Fruit fly (Drosophila melanogaster) whole organism, embryonic: ENCODE data around the gene Mtch.

Experiments
- Asciz ChIP-seq: fragments of 200-800 bp; sonication (Bioruptor generic); optimal IDR thresholded peaks from 2 replicates; lab custom pipeline; 2017; ENCODE audit warnings: missing biosample characterization, mild to moderate bottlenecking, missing genetic modification characterization, missing genetic modification reagents
- Atf3 ChIP-seq: fragments of 200-800 bp; sonication (Bioruptor generic); optimal IDR thresholded peaks from 3 replicates; lab custom pipeline; 2016; ENCODE audit warnings: missing biosample characterization, missing genetic modification characterization
- Awh ChIP-seq: fragments of 200-800 bp; sonication (Bioruptor generic); IDR thresholded peaks from 2 replicates; pipeline ENCODE4, ENCODE4 v1.3.6; 2022; ENCODE audit warnings: missing biosample characterization, missing genetic modification characterization
- Bteb2 ChIP-seq: fragments of 200-800 bp; sonication (Bioruptor generic); optimal IDR thresholded peaks from 2 replicates; lab custom pipeline; 2016; ENCODE audit warnings: missing biosample characterization, missing genetic modification characterization
- CG11504 ChIP-seq: fragments of 200-800 bp; sonication (Bioruptor generic); optimal IDR thresholded peaks from 3 replicates; lab custom pipeline; 2019; ENCODE audit warnings: missing biosample characterization, mild to moderate bottlenecking, missing genetic modification characterization, moderate library complexity
- CG12155 ChIP-seq: fragments of 200-800 bp; sonication (Bioruptor generic); optimal IDR thresholded peaks from 3 replicates; lab custom pipeline; 2016; ENCODE audit warnings: missing biosample characterization, missing genetic modification characterization
- CG12219 ChIP-seq: fragments of 200-800 bp; sonication (Bioruptor generic); optimal IDR thresholded peaks from 3 replicates; lab custom pipeline; 2018; ENCODE audit warnings: missing biosample characterization, mild to moderate bottlenecking, missing genetic modification characterization
- CG12391 ChIP-seq: fragments of 200-800 bp; sonication (Bioruptor generic); optimal IDR thresholded peaks from 3 replicates; lab custom pipeline; 2018; ENCODE audit warnings: missing biosample characterization, mild to moderate bottlenecking, missing genetic modification characterization, moderate library complexity
- CG1603 ChIP-seq: fragments of 200-800 bp; sonication (Bioruptor generic); optimal IDR thresholded peaks from 2 replicates; lab custom pipeline; 2019; ENCODE audit warnings: missing biosample characterization, mild to moderate bottlenecking, missing genetic modification characterization, moderate library complexity
- CG18764 ChIP-seq: fragments of 200-800 bp; sonication (Bioruptor generic); optimal IDR thresholded peaks from 3 replicates; lab custom pipeline; 2016; ENCODE audit warnings: missing biosample characterization, missing genetic modification characterization
- CG3281 ChIP-seq: fragments of 200-800 bp; sonication (Bioruptor generic); optimal IDR thresholded peaks from 3 replicates; lab custom pipeline; 2017; ENCODE audit warnings: missing biosample characterization, mild to moderate bottlenecking, missing genetic modification characterization
- CG3407 ChIP-seq: fragments of 200-800 bp; sonication (Bioruptor generic); optimal IDR thresholded peaks from 2 replicates; lab custom pipeline; 2018; ENCODE audit warnings: missing biosample characterization, mild to moderate bottlenecking, missing genetic modification characterization
- CG34376 ChIP-seq: fragments of 200-800 bp; sonication (Bioruptor generic); optimal IDR thresholded peaks from 2 replicates; lab custom pipeline; 2018; ENCODE audit warnings: missing biosample characterization, mild to moderate bottlenecking, missing genetic modification characterization
- CG4328 ChIP-seq: fragments of 200-800 bp; sonication (Bioruptor generic); optimal IDR thresholded peaks from 3 replicates; lab custom pipeline; 2017; ENCODE audit warnings: missing biosample characterization, missing genetic modification reagents, missing genetic modification characterization
- CG4360 ChIP-seq: fragments of 200-800 bp; sonication (Bioruptor generic); IDR thresholded peaks from 2 replicates; pipeline ENCODE4 v1.3.6; 2022; ENCODE audit warnings: missing biosample characterization, missing genetic modification characterization
- CG5953 ChIP-seq: fragments of 200-800 bp; sonication (Bioruptor generic); IDR thresholded peaks from 2 replicates; pipeline ENCODE4 v1.3.6; 2022; ENCODE audit warnings: missing biosample characterization, missing genetic modification characterization
- CG6272 ChIP-seq: fragments of 200-800 bp; sonication (Bioruptor generic); IDR thresholded peaks from 2 replicates; pipeline ENCODE4 v1.3.6; 2022; ENCODE audit warnings: missing biosample characterization, missing genetic modification characterization
- CG7963 ChIP-seq: fragments of 200-800 bp; sonication (Bioruptor generic); IDR thresholded peaks from 3 replicates; pipeline ENCODE4 v1.3.6; 2022; ENCODE audit warnings: missing biosample characterization, missing genetic modification characterization; ENCODE audit not compliant: partially characterized antibody
- CG7987 ChIP-seq: fragments of 200-800 bp; sonication (Bioruptor generic); optimal IDR thresholded peaks from 2 replicates; lab custom pipeline; 2018; ENCODE audit warnings: missing biosample characterization, mild to moderate bottlenecking, missing genetic modification characterization, moderate library complexity
- CG8089 ChIP-seq: fragments of 200-800 bp; sonication (Bioruptor generic); optimal IDR thresholded peaks from 3 replicates; lab custom pipeline; 2016; ENCODE audit warnings: missing biosample characterization, missing genetic modification characterization
- Camta ChIP-seq: fragments of 200-800 bp; sonication (Bioruptor generic); optimal IDR thresholded peaks from 2 replicates; lab custom pipeline; 2016; ENCODE audit warnings: missing biosample characterization, missing genetic modification characterization
- CrebB ChIP-seq: fragments of 200-800 bp; sonication (Bioruptor generic); optimal IDR thresholded peaks from 3 replicates; lab custom pipeline; 2018; ENCODE audit warnings: missing biosample characterization, mild to moderate bottlenecking, missing genetic modification characterization
- ERR ChIP-seq: fragments of 200-800 bp; sonication (Bioruptor generic); optimal IDR thresholded peaks from 2 replicates; lab custom pipeline; 2016; ENCODE audit warnings: missing biosample characterization, missing genetic modification characterization
- HLH4C ChIP-seq: fragments of 200-800 bp; sonication (Bioruptor generic); IDR thresholded peaks from 3 replicates; pipeline ENCODE4 v1.3.6; 2022; ENCODE audit warnings: missing biosample characterization, missing genetic modification characterization; ENCODE audit not compliant: partially characterized antibody
- Hr51 ChIP-seq, 2 experiments: fragments of 200-800 bp; sonication (Bioruptor generic); optimal IDR thresholded peaks; 2 replicates in 1 of 2; 3 replicates in 1 of 2; lab custom pipeline; 2016 to 2018; ENCODE audit warnings: missing biosample characterization in 2 of 2, missing genetic modification characterization in 2 of 2, mild to moderate bottlenecking in 1 of 2, moderate library complexity in 1 of 2
- Med ChIP-seq: fragments of 200-800 bp; sonication (Bioruptor generic); peaks from one replicate; lab custom pipeline; 2016; ENCODE audit warnings: missing biosample characterization, missing genetic modification characterization, mild to moderate bottlenecking, inconsistent platforms, moderate library complexity
- Meics ChIP-seq: fragments of 200-800 bp; sonication (Bioruptor generic); optimal IDR thresholded peaks from 2 replicates; lab custom pipeline; 2017; ENCODE audit warnings: missing biosample characterization, mild to moderate bottlenecking, missing genetic modification characterization
- Neu2 ChIP-seq: fragments of 200-800 bp; sonication (Bioruptor generic); optimal IDR thresholded peaks from 3 replicates; lab custom pipeline; 2016; ENCODE audit warnings: missing biosample characterization, missing genetic modification characterization, borderline replicate concordance
- Stat92E ChIP-seq, 3 experiments: fragments of >200 bp in 2 of 3; fragments of 200-800 bp in 1 of 3; sonication (Bioruptor generic) in 1 of 3; optimal IDR thresholded peaks; 2 replicates each; lab custom pipeline; 2017 to 2019; ENCODE audit warnings: missing biosample characterization in 3 of 3, missing genetic modification characterization in 3 of 3, mild to moderate bottlenecking in 1 of 3, moderate library complexity in 1 of 3
- Trl ChIP-seq, 3 experiments: fragments of >200 bp in 2 of 3; fragments of 200-800 bp in 1 of 3; sonication (Bioruptor generic) in 1 of 3; optimal IDR thresholded peaks; 2 replicates in 1 of 3; 3 replicates in 2 of 3; lab custom pipeline; 2016 to 2017; ENCODE audit warnings: missing biosample characterization in 1 of 3, missing genetic modification characterization in 1 of 3
- ato ChIP-seq: fragments of 200-800 bp; sonication (Bioruptor generic); IDR thresholded peaks from 2 replicates; pipeline ENCODE4 v1.3.6; 2022; ENCODE audit warnings: missing biosample characterization, missing genetic modification characterization; ENCODE audit not compliant: partially characterized antibody
- bab2 ChIP-seq: fragments of 200-800 bp; sonication (Bioruptor generic); optimal IDR thresholded peaks from 2 replicates; lab custom pipeline; 2016; ENCODE audit warnings: missing biosample characterization, missing genetic modification characterization
- cg ChIP-seq: fragments of 200-800 bp; sonication (Bioruptor generic); optimal IDR thresholded peaks from 3 replicates; lab custom pipeline; 2019; ENCODE audit warnings: missing biosample characterization, mild to moderate bottlenecking, missing genetic modification characterization, moderate library complexity
- dmrt99B ChIP-seq: fragments of 200-800 bp; sonication (Bioruptor generic); optimal IDR thresholded peaks from 2 replicates; lab custom pipeline; 2018; ENCODE audit warnings: missing biosample characterization, mild to moderate bottlenecking, missing genetic modification characterization, moderate library complexity
- inv ChIP-seq: fragments of 200-800 bp; sonication (Bioruptor generic); IDR thresholded peaks from 2 replicates; pipeline ENCODE4 v1.3.6; 2022; ENCODE audit warnings: missing biosample characterization, missing genetic modification characterization; ENCODE audit not compliant: partially characterized antibody
- jumu ChIP-seq: fragments of 200-800 bp; sonication (Bioruptor generic); optimal IDR thresholded peaks from 3 replicates; lab custom pipeline; 2016; ENCODE audit warnings: missing biosample characterization, missing genetic modification characterization
- p53 ChIP-seq: fragments of 200-800 bp; sonication (Bioruptor generic); optimal IDR thresholded peaks from 2 replicates; lab custom pipeline; 2016; ENCODE audit warnings: missing biosample characterization, missing genetic modification characterization
- pfk ChIP-seq: fragments of 200-800 bp; sonication (Bioruptor generic); optimal IDR thresholded peaks from 2 replicates; lab custom pipeline; 2018; ENCODE audit warnings: missing biosample characterization, mild to moderate bottlenecking, missing genetic modification characterization, moderate library complexity
- run ChIP-seq: fragments of 200-800 bp; sonication (Bioruptor generic); optimal IDR thresholded peaks from 3 replicates; lab custom pipeline; 2018; ENCODE audit warnings: missing biosample characterization, mild to moderate bottlenecking, missing genetic modification characterization
- slbo ChIP-seq: fragments of 200-800 bp; sonication (Bioruptor generic); IDR thresholded peaks from 2 replicates; pipeline ENCODE4 v1.3.6; 2022; ENCODE audit warnings: missing biosample characterization, missing genetic modification characterization
- so ChIP-seq: fragments of 200-800 bp; sonication (Bioruptor generic); IDR thresholded peaks from 3 replicates; pipeline ENCODE4 v1.3.6; 2022; ENCODE audit warnings: missing biosample characterization, missing genetic modification characterization
- ssp ChIP-seq: fragments of 200-800 bp; sonication (Bioruptor generic); IDR thresholded peaks from 2 replicates; pipeline ENCODE4 v1.3.6; 2022; ENCODE audit warnings: missing biosample characterization, missing genetic modification characterization
- stc ChIP-seq: fragments of 200-800 bp; sonication (Bioruptor generic); IDR thresholded peaks from 2 replicates; pipeline ENCODE4 v1.3.6; 2022; ENCODE audit warnings: missing biosample characterization, missing genetic modification characterization
- tap ChIP-seq: fragments of 200-800 bp; optimal IDR thresholded peaks from 3 replicates; lab custom pipeline; 2019; ENCODE audit warnings: missing biosample characterization, mild to moderate bottlenecking, missing genetic modification characterization, moderate library complexity
- twi ChIP-seq: fragments of 200-800 bp; optimal IDR thresholded peaks from 2 replicates; lab custom pipeline; 2019; ENCODE audit warnings: missing biosample characterization, mild to moderate bottlenecking, missing genetic modification characterization, moderate library complexity
- unc-4 ChIP-seq: fragments of 200-800 bp; sonication (Bioruptor generic); IDR thresholded peaks from 2 replicates; pipeline ENCODE4 v1.3.6; 2022; ENCODE audit warnings: missing biosample characterization, missing genetic modification characterization; ENCODE audit not compliant: partially characterized antibody

Mtch gene

DNA sequence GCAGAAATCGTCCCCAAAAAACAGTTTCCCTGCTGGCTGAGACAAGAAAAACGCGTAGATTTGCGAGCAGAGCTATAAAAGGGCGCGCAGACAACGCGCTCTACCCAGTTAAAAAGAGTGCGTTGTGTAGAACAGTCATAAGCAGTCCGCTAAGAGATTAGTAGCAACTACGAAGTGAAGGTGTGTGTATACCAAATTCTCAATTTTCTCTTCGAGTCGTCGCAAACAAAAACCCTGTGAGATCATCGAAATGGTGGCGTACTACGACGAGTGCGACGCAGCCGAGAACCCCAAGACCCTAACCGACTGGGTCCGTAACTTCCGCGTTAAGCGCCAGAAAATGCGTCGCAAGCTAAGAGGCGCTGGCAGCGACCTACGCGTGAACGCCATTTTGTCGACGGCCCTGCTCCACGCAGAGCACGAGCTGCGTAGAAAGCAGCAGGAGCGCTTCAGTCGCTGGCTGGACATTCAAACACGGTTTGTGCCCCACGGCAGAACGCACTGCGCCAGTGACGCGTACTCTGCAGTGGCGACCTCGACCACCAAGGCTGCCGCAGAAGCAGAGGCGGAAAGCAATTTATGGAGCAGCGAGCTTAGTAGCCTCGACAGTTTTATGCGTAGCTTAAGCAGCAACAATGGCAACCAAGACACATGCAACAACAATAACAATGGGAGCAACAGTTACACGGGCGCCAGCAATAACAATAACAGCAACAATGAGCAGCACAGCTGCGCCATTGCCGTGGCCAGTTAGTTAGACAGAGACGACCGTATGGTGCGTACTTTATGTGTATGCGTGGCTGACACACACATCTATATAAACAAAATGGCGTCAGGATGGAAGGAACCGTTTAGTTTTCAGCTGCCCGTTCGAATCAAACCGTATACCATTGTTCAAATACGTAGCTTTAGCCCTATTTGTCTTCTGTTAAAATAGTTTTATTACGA is 39.9 kb downstream of the Mtch start (continued):
- no peak for TF ChIP-seq CG12155 (GFP tag; lab: Kevin White, UChicago)
- no peak for TF ChIP-seq p53 (GFP tag; lab: Kevin White, UChicago)
- no peak for TF ChIP-seq CG18764 (GFP tag; lab: Kevin White, UChicago)
- TF ChIP-seq CG4360, result peak; percentile 80
- no peak for TF ChIP-seq CG11504 (tag; lab: Kevin White, UChicago)
- peak; percentile 1 for TF ChIP-seq twi (tag; lab: Kevin White, UChicago)
- peak in 1 of 2 experiments; percentile 28 for TF ChIP-seq Trl (optimal IDR thresholded peaks at IDR 0.05; lab: Kevin White, UChicago)
- TF ChIP-seq Trl (GFP tag; optimal IDR thresholded peaks at IDR 0.05; lab: Kevin White, UChicago), result peak; percentile 22
- TF ChIP-seq HLH4C, result peak; percentile 43; the same call in 1 of the 3 replicates
- TF ChIP-seq cg (GFP tag; lab: Kevin White, UChicago), result peak; percentile 89
- peak; percentile 48 for TF ChIP-seq ato (GFP tag; lab: Robert Waterston, UW)
- no peak for TF ChIP-seq tap (tag; lab: Kevin White, UChicago)
- no peak for TF ChIP-seq unc-4 (GFP tag; lab: Robert Waterston, UW)
- no peak for TF ChIP-seq run (tag; lab: Kevin White, UChicago)
- TF ChIP-seq Stat92E (GFP tag; optimal IDR thresholded peaks at IDR 0.05; lab: Kevin White, UChicago), result peak in 1 of 3 experiments; percentile 10
- peak; percentile 55; the same call in 1 of the 2 replicates for TF ChIP-seq CG5953 (GFP tag; lab: Robert Waterston, UW)
- TF ChIP-seq Hr51 (GFP tag; optimal IDR thresholded peaks at IDR 0.05; lab: Kevin White, UChicago), result no peak
- peak; percentile 17 for TF ChIP-seq CG4328 (GFP tag; lab: Kevin White, UChicago)
- TF ChIP-seq Neu2 (GFP tag; lab: Kevin White, UChicago), result no peak
- no peak; the same call in 1 of the 2 replicates for TF ChIP-seq stc (GFP tag; lab: Robert Waterston, UW)
- no peak for TF ChIP-seq CG7963
- peak; percentile 8 for TF ChIP-seq jumu (GFP tag; lab: Kevin White, UChicago)
- TF ChIP-seq CG12219 (GFP tag; lab: Kevin White, UChicago), result peak; percentile 21
- peak; percentile 4 for TF ChIP-seq CG8089 (GFP tag; lab: Kevin White, UChicago)
- 0 out of 2 replicates have a peak, but pooled peaks have one; percentile 19 for TF ChIP-seq inv (GFP tag; lab: Robert Waterston, UW)
- TF ChIP-seq CG3281 (GFP tag; lab: Kevin White, UChicago), result no peak
- peak; percentile 43 for TF ChIP-seq CG7987 (GFP tag; lab: Kevin White, UChicago)
- no peak for TF ChIP-seq dmrt99B
- TF ChIP-seq Awh (GFP tag; lab: Robert Waterston, UW), result peak; percentile 32; the same call in 1 of the 2 replicates
- no peak for TF ChIP-seq bab2 (GFP tag; lab: Kevin White, UChicago)
- peak; percentile 23; the same call in 1 of the 2 replicates for TF ChIP-seq slbo (GFP tag; lab: Robert Waterston, UW)
- peak; percentile 33 for TF ChIP-seq pfk (GFP tag; lab: Kevin White, UChicago)
- TF ChIP-seq CG6272, result 0 out of 2 replicates have a peak, but pooled peaks have one; percentile 21
- TF ChIP-seq Asciz (GFP tag; lab: Kevin White, UChicago), result no peak
- TF ChIP-seq CG1603, result peak; percentile 26
- TF ChIP-seq Atf3, result peak; percentile 1
- no peak for TF ChIP-seq CG3407 (GFP tag; lab: Kevin White, UChicago)
- TF ChIP-seq Meics (GFP tag; lab: Kevin White, UChicago), result peak; percentile 31
- TF ChIP-seq Med (GFP tag; lab: Kevin White, UChicago), result peak; percentile 85
- TF ChIP-seq ssp (GFP tag; lab: Robert Waterston, UW), result no peak
- peak; percentile 40 for TF ChIP-seq ERR (GFP tag; lab: Kevin White, UChicago)
- no peak for TF ChIP-seq CG12391 (tag; lab: Kevin White, UChicago)
- peak; percentile 17; the same call in 1 of the 3 replicates for TF ChIP-seq so
- peak; percentile 64 for TF ChIP-seq CG34376 (GFP tag; lab: Kevin White, UChicago)
- peak; percentile 1 for TF ChIP-seq CrebB
- TF ChIP-seq Bteb2 (GFP tag; lab: Kevin White, UChicago), result no peak
- no peak for TF ChIP-seq Camta
